Worm (Caenorhabditis elegans): ENCODE measurements around the gene B0478.3.

Gene B0478.3

DNA sequence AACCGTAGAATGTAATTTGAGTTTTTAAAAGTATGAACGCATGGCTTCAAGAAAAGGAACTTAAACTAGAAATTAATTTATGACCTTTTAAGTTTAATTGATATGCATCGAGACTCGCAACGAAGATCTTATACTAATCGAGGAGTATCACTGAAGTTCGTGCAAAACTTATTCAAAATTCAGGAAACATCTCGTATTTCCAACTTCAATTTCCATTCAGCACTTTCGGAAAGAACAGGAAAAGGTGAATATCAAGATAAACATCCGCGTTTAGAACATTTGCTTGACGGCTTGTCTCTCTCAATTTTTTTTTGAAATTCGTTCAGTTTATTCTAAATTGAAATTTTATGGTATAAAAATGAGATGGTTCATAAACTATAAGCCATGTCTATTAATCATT, 784 bp upstream of the B0478.3 start, which contains the start of gene ZK381.2:
TSS of gene ZK381.2 (plus strand) at position 301 of the 400 bp plus-strand sequence.
- TF ChIP-seq med-1 (GFP tag; optimal IDR thresholded peaks at IDR 0.05; ENCODE audit: insufficient read depth) = no peak
- TF ChIP-seq tab-1 (GFP tag; IDR thresholded peaks at IDR 0.05) = no peak
- TF ChIP-seq ztf-29 (GFP tag; IDR thresholded peaks at IDR 0.05) = no peak
- no peak for TF ChIP-seq ref-1 (GFP tag; conservative IDR thresholded peaks at IDR 0.05)
- TF ChIP-seq klf-2 (GFP tag; conservative IDR thresholded peaks at IDR 0.05) = no peak
- no peak for TF ChIP-seq cog-1 (tag; optimal IDR thresholded peaks at IDR 0.05)
- TF ChIP-seq ztf-23 (GFP tag; IDR thresholded peaks at IDR 0.05) = no peak
- no peak for TF ChIP-seq flt-1 (GFP tag; IDR thresholded peaks at IDR 0.05)
- TF ChIP-seq T22C8.4 (GFP tag; IDR thresholded peaks at IDR 0.05) = no peak

DNA sequence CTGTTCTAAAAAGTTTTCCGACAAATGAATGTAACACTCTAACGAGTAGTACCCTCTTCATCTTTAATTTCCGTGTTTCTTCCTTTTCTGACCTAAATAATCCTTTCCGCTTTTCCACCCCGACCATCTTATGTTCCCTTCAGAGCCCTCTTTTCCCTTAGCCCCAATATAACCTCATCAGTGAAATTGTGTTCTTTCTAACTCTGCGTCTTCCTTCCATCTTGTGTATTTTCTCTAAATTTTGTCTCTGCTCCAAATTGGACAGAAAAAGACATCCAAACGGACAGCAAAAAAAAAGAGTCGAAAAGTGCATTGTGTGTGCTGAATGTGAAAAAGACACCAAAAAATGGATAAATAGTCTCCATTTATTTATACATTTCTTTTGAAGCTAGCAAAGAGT, 4.9 kb downstream of the B0478.3 start:
- TF ChIP-seq ref-1 (GFP tag; conservative IDR thresholded peaks at IDR 0.05) = no peak
- no peak for TF ChIP-seq klf-2 (GFP tag; conservative IDR thresholded peaks at IDR 0.05)
- TF ChIP-seq ztf-29 (GFP tag; IDR thresholded peaks at IDR 0.05) = no peak
- no peak for TF ChIP-seq flt-1 (GFP tag; IDR thresholded peaks at IDR 0.05)
- no peak for TF ChIP-seq tab-1 (GFP tag; IDR thresholded peaks at IDR 0.05)
- TF ChIP-seq med-1 (GFP tag; optimal IDR thresholded peaks at IDR 0.05; ENCODE audit: insufficient read depth) = no peak
- TF ChIP-seq cog-1 (tag; optimal IDR thresholded peaks at IDR 0.05) = no peak

DNA sequence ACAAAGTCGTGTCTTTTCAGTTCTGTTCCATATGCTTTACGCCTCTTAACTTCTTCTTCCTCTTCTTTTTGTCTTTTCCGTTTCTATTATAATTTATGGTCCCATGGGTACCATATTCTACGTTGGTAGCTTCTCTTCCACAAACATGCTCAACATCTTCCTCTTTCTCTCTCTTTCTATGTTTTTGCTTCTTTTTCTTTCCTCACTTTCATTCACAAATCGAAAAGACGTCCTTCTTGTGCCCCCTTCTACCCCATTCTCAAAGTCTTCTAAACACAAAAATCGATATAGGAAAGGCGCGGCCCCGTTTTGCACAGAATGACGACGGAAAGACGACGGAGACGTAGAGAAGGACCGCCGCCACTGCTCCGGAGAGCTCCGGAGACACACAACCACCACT, 5.7 kb downstream of the B0478.3 start:
- TF ChIP-seq ztf-29 (GFP tag; IDR thresholded peaks at IDR 0.05) (no peak), cog-1 (tag; optimal IDR thresholded peaks at IDR 0.05) (no peak), klf-2 (GFP tag; conservative IDR thresholded peaks at IDR 0.05) (no peak), ref-1 (GFP tag; conservative IDR thresholded peaks at IDR 0.05) (no peak), T22C8.4 (GFP tag; IDR thresholded peaks at IDR 0.05) (no peak), tab-1 (GFP tag; IDR thresholded peaks at IDR 0.05) (no peak), med-1 (GFP tag; optimal IDR thresholded peaks at IDR 0.05; ENCODE audit: insufficient read depth) (no peak), flt-1 (GFP tag; IDR thresholded peaks at IDR 0.05) (no peak), ztf-23 (GFP tag; IDR thresholded peaks at IDR 0.05) (no peak)

DNA sequence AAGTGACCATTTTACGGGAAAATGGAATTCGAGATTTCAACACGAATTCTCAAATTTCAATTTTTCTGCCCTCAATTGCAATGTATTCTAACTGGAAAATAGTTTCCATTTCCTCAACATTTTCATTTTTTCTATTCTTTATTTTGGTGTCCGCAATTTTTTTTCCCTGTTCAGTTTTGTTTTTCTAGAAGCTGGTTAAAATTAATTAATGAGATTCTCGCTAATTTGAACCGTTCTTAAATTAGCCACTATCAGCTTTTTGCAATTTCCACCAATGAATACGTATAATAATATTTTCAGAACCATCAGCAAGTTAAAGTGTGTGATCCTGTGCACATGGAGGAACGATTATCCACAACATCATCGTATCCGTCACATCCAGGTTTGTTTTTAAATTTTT, 7.1 kb downstream of the B0478.3 start, which contains the start of gene jnk-1:
TSS of gene jnk-1 (plus strand) at position 301 of the 400 bp plus-strand sequence.
- no peak for TF ChIP-seq ref-1 (GFP tag; conservative IDR thresholded peaks at IDR 0.05)
- no peak for TF ChIP-seq flt-1 (GFP tag; IDR thresholded peaks at IDR 0.05)
- TF ChIP-seq med-1 (GFP tag; optimal IDR thresholded peaks at IDR 0.05; ENCODE audit: insufficient read depth) = no peak
- no peak for TF ChIP-seq klf-2 (GFP tag; conservative IDR thresholded peaks at IDR 0.05)
- no peak for TF ChIP-seq ztf-29 (GFP tag; IDR thresholded peaks at IDR 0.05)
- TF ChIP-seq cog-1 (tag; optimal IDR thresholded peaks at IDR 0.05) = no peak
- no peak for TF ChIP-seq ztf-23 (GFP tag; IDR thresholded peaks at IDR 0.05)
- no peak for TF ChIP-seq tab-1 (GFP tag; IDR thresholded peaks at IDR 0.05)
- TF ChIP-seq T22C8.4 (GFP tag; IDR thresholded peaks at IDR 0.05) = no peak

DNA sequence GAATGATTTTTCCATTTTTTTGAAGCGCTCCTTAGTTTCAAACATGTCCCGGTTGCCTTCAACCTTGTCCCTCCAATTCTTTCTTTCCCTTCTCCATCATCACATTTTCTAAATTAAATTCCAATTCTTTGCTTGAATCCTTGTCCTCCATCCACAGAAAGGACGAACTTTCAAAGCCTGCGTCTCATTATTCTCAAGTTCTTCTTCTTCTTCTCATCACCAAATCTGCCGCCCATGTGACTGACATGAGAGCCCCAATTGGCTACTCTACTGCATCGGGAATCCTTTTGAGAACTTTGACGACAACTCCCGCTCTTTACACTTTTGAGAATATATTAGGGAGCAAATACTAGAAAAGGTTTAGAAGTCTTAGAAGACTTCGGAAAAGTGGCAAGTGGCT, 7.7 kb downstream of the B0478.3 start:
- TF ChIP-seq ref-1 (GFP tag; conservative IDR thresholded peaks at IDR 0.05) = no peak
- no peak for TF ChIP-seq T22C8.4 (GFP tag; IDR thresholded peaks at IDR 0.05)
- TF ChIP-seq flt-1 (GFP tag; IDR thresholded peaks at IDR 0.05) = no peak
- no peak for TF ChIP-seq ztf-29 (GFP tag; IDR thresholded peaks at IDR 0.05)
- no peak for TF ChIP-seq med-1 (GFP tag; optimal IDR thresholded peaks at IDR 0.05; ENCODE audit: insufficient read depth)
- no peak for TF ChIP-seq klf-2 (GFP tag; conservative IDR thresholded peaks at IDR 0.05)
- no peak for TF ChIP-seq tab-1 (GFP tag; IDR thresholded peaks at IDR 0.05)
- no peak for TF ChIP-seq ztf-23 (GFP tag; IDR thresholded peaks at IDR 0.05)
- TF ChIP-seq cog-1 (tag; optimal IDR thresholded peaks at IDR 0.05) = no peak

DNA sequence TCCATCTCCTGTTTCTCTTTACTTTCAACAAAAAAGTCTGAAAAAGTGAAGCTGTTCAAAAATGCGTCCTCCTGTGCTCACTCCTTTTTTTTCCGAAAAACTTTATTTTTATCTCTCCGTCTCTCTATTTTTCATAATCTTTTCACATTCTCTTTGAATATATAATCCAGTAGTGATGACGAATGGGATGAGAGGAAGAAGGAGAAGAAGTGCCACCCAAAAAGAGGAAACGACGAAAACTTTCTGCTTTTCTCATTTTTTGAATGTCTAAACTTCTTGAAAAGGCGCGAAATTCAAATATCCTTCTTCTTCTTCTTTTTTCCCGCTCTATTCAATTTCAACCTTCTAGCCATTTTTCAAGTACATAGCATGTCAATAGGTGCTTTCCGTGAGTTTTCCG, 9.7 kb downstream of the B0478.3 start:
- TF ChIP-seq ztf-29 (GFP tag; IDR thresholded peaks at IDR 0.05) (no peak), cog-1 (tag; optimal IDR thresholded peaks at IDR 0.05) (no peak), ztf-23 (GFP tag; IDR thresholded peaks at IDR 0.05) (no peak), klf-2 (GFP tag; conservative IDR thresholded peaks at IDR 0.05) (no peak), flt-1 (GFP tag; IDR thresholded peaks at IDR 0.05) (no peak), T22C8.4 (GFP tag; IDR thresholded peaks at IDR 0.05) (no peak), ref-1 (GFP tag; conservative IDR thresholded peaks at IDR 0.05) (no peak), tab-1 (GFP tag; IDR thresholded peaks at IDR 0.05) (no peak), med-1 (GFP tag; optimal IDR thresholded peaks at IDR 0.05; ENCODE audit: insufficient read depth) (no peak)

DNA sequence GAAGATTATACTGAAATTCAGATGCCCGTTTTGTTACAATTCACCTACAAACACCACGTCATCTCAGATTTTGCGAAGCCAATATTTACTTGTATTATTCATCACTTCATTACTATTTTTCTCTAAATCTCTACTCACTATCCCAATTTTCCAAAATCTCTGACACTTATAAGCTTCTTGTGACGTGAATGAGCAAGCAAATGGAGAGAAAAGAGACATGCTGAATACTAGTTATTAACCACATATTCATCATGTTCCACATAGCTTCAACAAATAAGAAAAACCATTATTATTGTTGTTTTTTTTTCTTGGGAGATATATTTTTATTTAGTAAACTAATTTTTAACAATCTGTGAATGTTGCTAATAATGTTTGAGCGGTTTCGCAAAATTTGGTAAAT, 13.1 kb downstream of the B0478.3 start:
- no peak for TF ChIP-seq T22C8.4 (GFP tag; IDR thresholded peaks at IDR 0.05)
- TF ChIP-seq ztf-23 (GFP tag; IDR thresholded peaks at IDR 0.05) = no peak
- no peak for TF ChIP-seq med-1 (GFP tag; optimal IDR thresholded peaks at IDR 0.05; ENCODE audit: insufficient read depth)
- TF ChIP-seq flt-1 (GFP tag; IDR thresholded peaks at IDR 0.05) = no peak
- TF ChIP-seq ref-1 (GFP tag; conservative IDR thresholded peaks at IDR 0.05) = no peak
- no peak for TF ChIP-seq cog-1 (tag; optimal IDR thresholded peaks at IDR 0.05)
- TF ChIP-seq ztf-29 (GFP tag; IDR thresholded peaks at IDR 0.05) = no peak
- TF ChIP-seq klf-2 (GFP tag; conservative IDR thresholded peaks at IDR 0.05) = no peak
- TF ChIP-seq tab-1 (GFP tag; IDR thresholded peaks at IDR 0.05) = no peak

DNA sequence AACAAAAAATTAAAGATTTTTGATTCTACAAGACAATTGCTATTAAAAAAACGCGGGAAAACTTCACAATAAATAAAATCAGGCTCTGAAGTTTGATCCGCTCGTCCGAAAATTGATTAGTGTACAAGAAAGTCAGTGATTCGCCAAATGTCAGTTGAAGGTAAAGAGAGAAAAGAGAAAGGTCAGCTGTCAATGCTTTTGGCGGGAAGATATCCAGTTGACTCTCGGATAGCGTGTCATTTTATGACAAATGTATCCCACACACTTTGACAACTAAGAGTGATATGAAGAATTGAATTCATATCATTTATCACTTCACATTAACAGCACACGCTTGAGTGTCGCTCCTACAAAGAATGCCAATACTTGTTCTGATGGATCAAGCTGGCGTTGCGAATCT, 17.6 kb downstream of the B0478.3 start:
- TF ChIP-seq med-1 (GFP tag; optimal IDR thresholded peaks at IDR 0.05; ENCODE audit: insufficient read depth) = no peak
- no peak for TF ChIP-seq klf-2 (GFP tag; conservative IDR thresholded peaks at IDR 0.05)
- TF ChIP-seq T22C8.4 (GFP tag; IDR thresholded peaks at IDR 0.05) = no peak
- no peak for TF ChIP-seq cog-1 (tag; optimal IDR thresholded peaks at IDR 0.05)

DNA sequence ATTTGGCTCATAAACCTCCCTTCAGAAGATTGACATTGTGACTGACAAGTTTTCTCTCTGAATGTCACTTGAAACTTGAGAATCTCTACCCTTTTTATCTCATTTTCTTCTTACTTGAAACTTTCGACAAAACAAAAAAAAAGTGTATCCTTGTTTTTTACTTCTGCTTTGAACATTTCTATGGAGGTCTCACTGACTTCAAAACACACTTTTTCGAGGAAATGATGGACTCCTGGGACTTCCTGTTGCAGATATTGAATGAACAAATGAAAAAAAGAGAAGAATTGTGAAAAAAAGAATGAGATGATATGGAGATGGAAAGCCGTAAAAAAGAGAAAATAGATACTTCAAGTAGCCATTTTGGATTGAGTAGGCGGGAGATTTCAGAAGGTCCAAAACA, 23.3 kb downstream of the B0478.3 start:
- no peak for TF ChIP-seq ztf-23 (GFP tag; IDR thresholded peaks at IDR 0.05)
- no peak for TF ChIP-seq med-1 (GFP tag; optimal IDR thresholded peaks at IDR 0.05; ENCODE audit: insufficient read depth)
- no peak for TF ChIP-seq cog-1 (tag; optimal IDR thresholded peaks at IDR 0.05)
- no peak for TF ChIP-seq flt-1 (GFP tag; IDR thresholded peaks at IDR 0.05)
- no peak for TF ChIP-seq tab-1 (GFP tag; IDR thresholded peaks at IDR 0.05)
- TF ChIP-seq ztf-29 (GFP tag; IDR thresholded peaks at IDR 0.05) = no peak
- TF ChIP-seq ref-1 (GFP tag; conservative IDR thresholded peaks at IDR 0.05) = no peak
- no peak for TF ChIP-seq T22C8.4 (GFP tag; IDR thresholded peaks at IDR 0.05)
- no peak for TF ChIP-seq klf-2 (GFP tag; conservative IDR thresholded peaks at IDR 0.05)

DNA sequence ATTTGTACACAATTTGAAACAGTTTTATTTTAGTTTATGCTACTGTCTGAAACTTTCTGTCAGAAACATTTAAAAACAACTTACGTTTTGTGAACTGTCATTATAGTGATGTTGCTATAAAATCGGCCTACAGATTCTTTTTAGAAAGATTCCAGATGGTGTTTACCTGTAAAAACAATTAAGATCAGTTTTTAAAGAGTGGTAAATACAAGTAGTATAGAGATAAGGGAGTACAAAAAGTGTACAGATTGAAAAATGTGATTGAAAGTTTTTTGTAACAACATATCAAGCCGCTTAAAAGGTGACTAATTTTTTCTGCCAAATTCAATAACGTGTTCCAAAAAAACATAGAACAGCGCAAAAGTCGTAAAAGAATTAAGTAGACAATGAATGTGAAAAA, 26.9 kb downstream of the B0478.3 start, which contains the start of gene npr-12:
TSS of gene npr-12 (minus strand) at position 101 of the 400 bp plus-strand sequence.
- TF ChIP-seq cog-1 (tag; optimal IDR thresholded peaks at IDR 0.05) (no peak), tab-1 (GFP tag; IDR thresholded peaks at IDR 0.05) (no peak), klf-2 (GFP tag; conservative IDR thresholded peaks at IDR 0.05) (no peak), ztf-23 (GFP tag; IDR thresholded peaks at IDR 0.05) (no peak), ref-1 (GFP tag; conservative IDR thresholded peaks at IDR 0.05) (no peak), ztf-29 (GFP tag; IDR thresholded peaks at IDR 0.05) (no peak), med-1 (GFP tag; optimal IDR thresholded peaks at IDR 0.05; ENCODE audit: insufficient read depth) (no peak), flt-1 (GFP tag; IDR thresholded peaks at IDR 0.05) (no peak), T22C8.4 (GFP tag; IDR thresholded peaks at IDR 0.05) (no peak)

Measured in whole organism, midembryonic.